Fruit fly (Drosophila melanogaster): ENCODE data around the gene CLIP-190.

The CLIP-190 gene

dm6 chr2L:17382318-17382717 lies 2.2 kb upstream of the CLIP-190 start (continued):
- TF ChIP-seq Nf-YB (GFP tag; optimal IDR thresholded peaks at IDR 0.05) = peak; percentile 54
- peak; percentile 52; the same call in 3 of the 4 replicates for TF ChIP-seq Gug (GFP tag; IDR thresholded peaks at IDR 0.05)
- TF ChIP-seq CG14710 (tag; optimal IDR thresholded peaks at IDR 0.05) = peak; percentile 87
- TF ChIP-seq aop (GFP tag; IDR thresholded peaks at IDR 0.05) = no peak
- TF ChIP-seq danr (GFP tag; IDR thresholded peaks at IDR 0.05) = no peak
- TF ChIP-seq CG1024 (GFP tag; IDR thresholded peaks at IDR 0.05) = no peak
- peak; percentile 2 for TF ChIP-seq sima (GFP tag; optimal IDR thresholded peaks at IDR 0.05)
- no peak for TF ChIP-seq schlank (tag; optimal IDR thresholded peaks at IDR 0.05)
- no peak for TF ChIP-seq Side (GFP tag; optimal IDR thresholded peaks at IDR 0.05)
- TF ChIP-seq Drgx (GFP tag; IDR thresholded peaks at IDR 0.05) = no peak
- peak in 1 of 2 experiments; percentile 88 for TF ChIP-seq eve (GFP tag; optimal IDR thresholded peaks at IDR 0.05)
- TF ChIP-seq Doc3 (GFP tag; IDR thresholded peaks at IDR 0.05; ENCODE audit: partially characterized antibody) = no peak
- TF ChIP-seq CG16863 (GFP tag; optimal IDR thresholded peaks at IDR 0.05) = peak; percentile 26
- TF ChIP-seq HLHmδ (GFP tag; optimal IDR thresholded peaks at IDR 0.05) = no peak
- TF ChIP-seq row (GFP tag; IDR thresholded peaks at IDR 0.05) = peak; percentile 85
- TF ChIP-seq tio (GFP tag; optimal IDR thresholded peaks at IDR 0.05) = peak; percentile 67
- no peak for TF ChIP-seq seq (GFP tag; IDR thresholded peaks at IDR 0.05)
- peak; percentile 83 for TF ChIP-seq CG7556 (GFP tag; optimal IDR thresholded peaks at IDR 0.05)
- TF ChIP-seq Med (GFP tag) = peak; percentile 79
- TF ChIP-seq BtbVII (GFP tag; optimal IDR thresholded peaks at IDR 0.05) = peak; percentile 60
- peak; percentile 57 for TF ChIP-seq CG1603 (tag; optimal IDR thresholded peaks at IDR 0.05)
- TF ChIP-seq fru (optimal IDR thresholded peaks at IDR 0.05) = no peak
- no peak; the same call in 1 of the 2 replicates for TF ChIP-seq Rfx (GFP tag; IDR thresholded peaks at IDR 0.05)
- TF ChIP-seq odd (GFP tag; optimal IDR thresholded peaks at IDR 0.05) = peak; percentile 54
- TF ChIP-seq CG17361 (GFP tag; IDR thresholded peaks at IDR 0.05) = peak; percentile 92
- TF ChIP-seq CG3847 (GFP tag; IDR thresholded peaks at IDR 0.05) = peak; percentile 32; the same call in 1 of the 2 replicates
- peak; percentile 83 for TF ChIP-seq nerfin-1 (tag; optimal IDR thresholded peaks at IDR 0.05)
- peak; percentile 88 for TF ChIP-seq CG8924 (tag; optimal IDR thresholded peaks at IDR 0.05)
- TF ChIP-seq Abd-B (GFP tag; optimal IDR thresholded peaks at IDR 0.05) = peak; percentile 63
- TF ChIP-seq CG2116 (GFP tag; optimal IDR thresholded peaks at IDR 0.05) = no peak
- peak; percentile 47 for TF ChIP-seq bab2 (GFP tag; optimal IDR thresholded peaks at IDR 0.05)
- TF ChIP-seq BEAF-32 (GFP tag; optimal IDR thresholded peaks at IDR 0.05) = no peak
- TF ChIP-seq CG1792 (GFP tag; optimal IDR thresholded peaks at IDR 0.05) = no peak
- TF ChIP-seq CG18599 (GFP tag; optimal IDR thresholded peaks at IDR 0.05) = peak; percentile 86
- TF ChIP-seq CG14860 (GFP tag; IDR thresholded peaks at IDR 0.05; ENCODE audit: partially characterized antibody) = no peak
- TF ChIP-seq CG18262 (tag; optimal IDR thresholded peaks at IDR 0.05) = peak; percentile 91
- TF ChIP-seq Ets97D (GFP tag; optimal IDR thresholded peaks at IDR 0.05) = no peak
- TF ChIP-seq al (GFP tag; IDR thresholded peaks at IDR 0.05) = peak; percentile 22; the same call in 1 of the 2 replicates
- TF ChIP-seq tx (GFP tag; optimal IDR thresholded peaks at IDR 0.05) = peak; percentile 28
- TF ChIP-seq vnd (GFP tag; IDR thresholded peaks at IDR 0.05; ENCODE audit: partially characterized antibody) = no peak
- no peak for TF ChIP-seq Max (GFP tag; optimal IDR thresholded peaks at IDR 0.05)
- peak; percentile 46 for TF ChIP-seq CG6654 (GFP tag; optimal IDR thresholded peaks at IDR 0.05)
- no peak for TF ChIP-seq Bgb (GFP tag; IDR thresholded peaks at IDR 0.05; ENCODE audit: partially characterized antibody)
- TF ChIP-seq fu2 (GFP tag; optimal IDR thresholded peaks at IDR 0.05) = peak; percentile 8
- TF ChIP-seq dm (GFP tag; optimal IDR thresholded peaks at IDR 0.05) = no peak
- peak; percentile 46 for TF ChIP-seq D19B (GFP tag; optimal IDR thresholded peaks at IDR 0.05)
- peak; percentile 47 for TF ChIP-seq CG7786 (GFP tag; optimal IDR thresholded peaks at IDR 0.05)
- TF ChIP-seq dpn (GFP tag; optimal IDR thresholded peaks at IDR 0.05) = peak; percentile 9 to 78
- peak; percentile 73 for TF ChIP-seq CG6254 (GFP tag; optimal IDR thresholded peaks at IDR 0.05)
- peak; percentile 26 for TF ChIP-seq cg (GFP tag; optimal IDR thresholded peaks at IDR 0.05)
- TF ChIP-seq gfzf (GFP tag; optimal IDR thresholded peaks at IDR 0.05) = no peak
